Worm (Caenorhabditis elegans) whole organism, early embryonic: ENCODE measurements around the gene F31D5.2.

Experiments used
- B0310.2 ChIP-seq: sonication (generic microtip); optimal IDR thresholded peaks from 2 replicates; lab custom pipeline; 2016; ENCODE audit warnings: mild to moderate bottlenecking, missing genetic modification characterization, missing compliant biosample characterization
- F13C5.2 ChIP-seq: sonication (generic microtip); optimal IDR thresholded peaks from 2 replicates; lab custom pipeline; 2017; ENCODE audit warnings: mild to moderate bottlenecking, missing genetic modification characterization, inconsistent platforms, missing compliant biosample characterization
- ama-1 ChIP-seq: fragments of 150-350 bp; optimal IDR thresholded peaks from 2 replicates; lab custom pipeline; 2014
- ceh-13 ChIP-seq: fragments of 200-800 bp; sonication (Bioruptor generic); optimal IDR thresholded peaks from 2 replicates; lab custom pipeline; 2018; ENCODE audit warnings: mild to moderate bottlenecking, missing genetic modification characterization, missing compliant biosample characterization
- hmg-4 ChIP-seq: fragments of 200-800 bp; sonication (Bioruptor generic); optimal IDR thresholded peaks from 2 replicates; lab custom pipeline; 2018; ENCODE audit warnings: mild to moderate bottlenecking, missing genetic modification characterization, missing compliant biosample characterization
- hnd-1 ChIP-seq: sonication (generic microtip); optimal IDR thresholded peaks from 2 replicates; lab custom pipeline; 2016; ENCODE audit warnings: missing genetic modification characterization, missing compliant biosample characterization
- pes-1 ChIP-seq: fragments of 200-800 bp; sonication (Bioruptor generic); IDR thresholded peaks from 2 replicates; pipeline ENCODE4 v1.3.6; 2022; ENCODE audit warnings: missing genetic modification reagents, missing genetic modification characterization, missing compliant biosample characterization
- tbx-11 ChIP-seq: fragments of 200-800 bp; sonication (Bioruptor generic); IDR thresholded peaks from 2 replicates; pipeline ENCODE4 v1.3.6; 2022; ENCODE audit warnings: missing genetic modification characterization, missing compliant biosample characterization
- tra-4 ChIP-seq: sonication (generic microtip); optimal IDR thresholded peaks from 2 replicates; lab custom pipeline; 2017; ENCODE audit warnings: missing genetic modification characterization, missing compliant biosample characterization

DNA sequence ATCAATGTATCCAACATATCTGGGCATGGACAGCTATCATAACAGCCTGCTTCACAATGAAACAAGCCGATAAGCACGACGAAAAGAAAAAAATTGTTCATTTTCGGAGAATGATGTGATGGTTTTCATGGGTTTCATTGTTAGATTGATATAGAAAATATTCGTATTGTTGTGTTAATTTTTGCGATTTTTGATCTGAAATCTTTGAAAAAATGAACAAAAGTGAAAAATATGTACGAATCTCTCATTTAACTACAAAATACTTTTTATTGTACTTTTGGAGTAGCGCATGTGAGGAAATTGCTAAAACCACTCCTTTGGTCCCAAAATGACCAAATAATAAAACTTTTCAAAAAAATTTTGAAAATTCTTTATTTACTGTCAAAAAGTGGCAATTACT is 44.9 kb upstream of the F31D5.2 start, which contains the start of gene R03H10.5:
- TF ChIP-seq ama-1 (lab: Kevin White, UChicago): no peak
- TF ChIP-seq pes-1: no peak
- no peak for TF ChIP-seq tra-4
- TF ChIP-seq hnd-1 (tag; lab: Kevin White, UChicago): no peak
- no peak for TF ChIP-seq F13C5.2 (tag; lab: Kevin White, UChicago)
- TF ChIP-seq ceh-13: no peak
- TF ChIP-seq tbx-11 (GFP tag; lab: Robert Waterston, UW): no peak
- no peak for TF ChIP-seq hmg-4 (GFP tag; lab: Kevin White, UChicago)
- no peak for TF ChIP-seq B0310.2 (tag; lab: Kevin White, UChicago)
